Worm (Caenorhabditis elegans): Measurements from ENCODE around the gene mam-7.

DNA sequence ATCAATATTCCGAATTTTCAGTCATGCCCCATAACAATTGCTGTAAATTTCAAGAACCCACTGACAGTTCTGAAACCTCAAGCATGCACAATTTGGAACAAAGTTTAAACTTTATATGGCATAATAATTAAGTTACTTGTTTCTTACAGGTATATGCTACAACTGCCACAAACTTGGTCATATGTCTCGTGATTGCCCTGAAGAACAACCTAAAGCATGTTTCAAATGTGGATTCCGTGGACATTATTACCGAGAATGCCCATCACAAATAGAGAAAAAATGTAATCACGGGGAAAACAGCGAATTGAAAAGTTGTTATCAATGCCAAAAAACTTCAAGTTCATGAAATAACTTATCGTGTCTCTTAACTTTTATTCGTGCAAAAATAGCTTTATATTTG lies 20.0 kb downstream of the mam-7 start:
- no peak for TF ChIP-seq cog-1 (tag; optimal IDR thresholded peaks at IDR 0.05)
- TF ChIP-seq tab-1 (GFP tag; IDR thresholded peaks at IDR 0.05), result no peak
- TF ChIP-seq med-1 (GFP tag; optimal IDR thresholded peaks at IDR 0.05; ENCODE audit: insufficient read depth), result no peak
- TF ChIP-seq ref-1 (GFP tag; conservative IDR thresholded peaks at IDR 0.05), result no peak
- TF ChIP-seq flt-1 (GFP tag; IDR thresholded peaks at IDR 0.05), result no peak

Data from whole organism, midembryonic.